Worm (Caenorhabditis elegans) whole organism, L4/young adult: Measurements from ENCODE around the gene srbc-29.

Experiments used
- W03F9.2 ChIP-seq: fragments of 150-350 bp; optimal IDR thresholded peaks from 2 replicates; lab custom pipeline; 2014; ENCODE audit warnings: missing biosample characterization, missing genetic modification characterization
- dao-5 ChIP-seq: sonication (generic microtip); optimal IDR thresholded peaks from 2 replicates; lab custom pipeline; 2016; ENCODE audit warnings: missing genotype, missing genetic modification characterization, moderate library complexity, missing compliant biosample characterization
- him-1 ChIP-seq: sonication (generic microtip); optimal IDR thresholded peaks from 2 replicates; lab custom pipeline; 2016; ENCODE audit warnings: missing genotype, missing genetic modification reagents, missing genetic modification characterization, missing compliant biosample characterization

DNA sequence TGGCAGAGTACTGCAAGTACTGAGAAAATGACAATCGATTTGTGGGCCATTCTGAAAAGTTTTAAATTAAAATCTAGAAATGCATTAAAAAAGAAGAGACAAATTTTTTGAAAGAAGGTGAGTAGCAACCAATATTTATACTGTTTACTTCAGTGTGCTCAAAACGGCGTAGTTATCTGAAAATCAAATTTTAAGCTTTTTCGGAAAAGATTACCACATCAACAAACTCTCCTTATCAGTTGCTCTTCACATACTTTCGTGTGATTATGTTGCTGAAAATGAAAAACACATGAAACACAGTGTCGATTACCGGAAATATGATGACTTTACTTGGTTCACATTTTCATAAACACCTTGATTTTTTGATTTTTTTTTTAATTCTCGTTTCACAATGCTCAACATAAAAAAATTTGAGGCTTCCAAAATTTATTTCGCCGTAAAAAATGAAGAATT, 11.9 kb upstream of the srbc-29 start, which contains the start of gene lys-7:
- TF ChIP-seq W03F9.2 (tag; lab: Kevin White, UChicago), result no peak
- no peak for TF ChIP-seq him-1 (tag; lab: Kevin White, UChicago)
- no peak for TF ChIP-seq dao-5
